Worm (Caenorhabditis elegans): ENCODE data around the gene srg-48.

DNA sequence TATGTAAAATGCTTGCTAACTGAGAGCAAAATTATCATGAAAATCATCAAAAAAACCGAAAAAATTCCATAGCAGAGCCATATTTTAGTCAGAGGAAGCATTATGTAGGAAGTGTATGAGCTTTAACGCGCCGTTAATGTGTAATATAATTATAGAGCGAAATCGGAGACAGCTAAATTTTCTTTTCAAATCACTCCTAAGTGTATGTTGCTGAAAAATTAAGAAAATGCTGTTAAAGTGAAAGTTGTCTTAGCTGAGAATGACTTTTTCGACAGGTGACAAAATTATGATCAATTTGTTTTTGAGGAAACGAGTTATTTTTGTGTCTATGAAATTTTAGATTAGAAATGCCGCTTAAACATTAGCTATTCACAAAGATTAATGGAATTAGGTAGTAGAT, 2.9 kb downstream of the srg-48 start, which contains the start of gene srg-50:
- TF ChIP-seq sdz-38 (tag; optimal IDR thresholded peaks at IDR 0.05), result no peak
- TF ChIP-seq ceh-40 (GFP tag; IDR thresholded peaks at IDR 0.05), result no peak
- no peak for TF ChIP-seq lin-40 (tag; optimal IDR thresholded peaks at IDR 0.05)

All from whole organism, young adult.